Fruit fly (Drosophila melanogaster): ENCODE measurements around the gene alpha-Man-Ib.

alpha-Man-Ib gene

DNA sequence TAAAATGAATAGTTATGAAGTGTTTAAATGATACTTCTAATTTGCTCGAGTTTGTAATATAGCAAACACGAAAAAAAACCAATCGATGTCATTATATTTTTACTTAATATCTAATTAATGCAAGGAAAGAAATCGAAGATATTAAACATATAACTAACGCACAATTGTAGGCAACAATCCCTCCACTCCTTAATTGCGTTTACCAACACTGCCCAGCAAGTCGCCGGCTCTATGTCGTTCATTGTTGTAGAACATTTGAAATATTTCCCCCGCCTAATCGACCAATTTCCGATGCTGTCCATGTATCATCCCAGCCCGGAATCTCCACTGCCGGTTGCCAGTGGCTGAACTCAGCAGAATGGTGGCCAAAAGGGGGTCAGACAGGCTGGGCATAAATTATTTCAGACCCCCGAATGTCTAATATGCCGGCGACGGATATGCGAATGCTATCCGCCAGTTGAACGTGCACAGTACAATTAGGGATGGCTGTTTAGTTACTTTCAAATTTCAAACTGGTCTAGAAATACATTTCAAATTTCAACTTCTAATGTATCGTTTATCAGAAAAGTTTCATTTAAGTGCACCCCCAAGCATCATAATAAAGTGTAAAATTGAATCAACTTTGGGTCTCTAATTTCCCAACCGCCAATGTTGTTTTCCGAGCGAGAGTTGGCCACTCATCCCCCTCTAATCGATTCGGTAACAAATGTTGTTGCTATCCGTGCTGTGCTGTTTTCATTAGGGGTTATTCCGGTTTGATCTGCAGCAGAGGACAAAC is 44.0 kb downstream of the alpha-Man-Ib start (continued):
- no peak for TF ChIP-seq klu (GFP tag; IDR thresholded peaks at IDR 0.05)
- TF ChIP-seq CG17359 (tag; optimal IDR thresholded peaks at IDR 0.05): peak; percentile 32
- 0 out of 2 replicates have a peak, but pooled peaks have one; percentile 11 for TF ChIP-seq CG7372 (GFP tag; IDR thresholded peaks at IDR 0.05)
- TF ChIP-seq Ssrp (tag; optimal IDR thresholded peaks at IDR 0.05): no peak
- TF ChIP-seq Sry-δ (GFP tag; optimal IDR thresholded peaks at IDR 0.05): peak; percentile 1
- peak; percentile 22 for TF ChIP-seq CG17829 (tag; optimal IDR thresholded peaks at IDR 0.05)
- no peak for TF ChIP-seq CG4282 (GFP tag; optimal IDR thresholded peaks at IDR 0.05)
- TF ChIP-seq Hmr (GFP tag; optimal IDR thresholded peaks at IDR 0.05): peak; percentile 66
- TF ChIP-seq HLH3B (GFP tag; IDR thresholded peaks at IDR 0.05): peak; percentile 45; the same call in 1 of the 2 replicates
- TF ChIP-seq MESR4 (GFP tag; optimal IDR thresholded peaks at IDR 0.05): no peak
- TF ChIP-seq CrebB (tag; optimal IDR thresholded peaks at IDR 0.05): peak; percentile 45
- peak; percentile 80 for TF ChIP-seq CG12769 (tag; optimal IDR thresholded peaks at IDR 0.05)
- TF ChIP-seq Pdp1 (GFP tag; optimal IDR thresholded peaks at IDR 0.05): peak in 1 of 2 experiments; percentile 31
- TF ChIP-seq wek (GFP tag; optimal IDR thresholded peaks at IDR 0.05): no peak
- peak; percentile 13 for TF ChIP-seq CG8388 (GFP tag; optimal IDR thresholded peaks at IDR 0.05)
- peak; percentile 40; the same call in 1 of the 2 replicates for TF ChIP-seq CG14014 (GFP tag; IDR thresholded peaks at IDR 0.05)
- TF ChIP-seq otp (GFP tag; IDR thresholded peaks at IDR 0.05): no peak
- TF ChIP-seq sisA (GFP tag; IDR thresholded peaks at IDR 0.05): 0 out of 2 replicates have a peak, but pooled peaks have one; percentile 26
- no peak for TF ChIP-seq CG5180 (GFP tag; optimal IDR thresholded peaks at IDR 0.05)
- TF ChIP-seq al (GFP tag; IDR thresholded peaks at IDR 0.05): no peak
- TF ChIP-seq psq (GFP tag; optimal IDR thresholded peaks at IDR 0.05): no peak
- no peak for TF ChIP-seq CG13287 (GFP tag; IDR thresholded peaks at IDR 0.05; ENCODE audit: partially characterized antibody)
- TF ChIP-seq chm (GFP tag; IDR thresholded peaks at IDR 0.05): no peak; the same call in 1 of the 2 replicates
- TF ChIP-seq Doc2 (GFP tag; IDR thresholded peaks at IDR 0.05): no peak
- TF ChIP-seq CG10979 (tag; optimal IDR thresholded peaks at IDR 0.05): peak; percentile 15
- TF ChIP-seq CG1647 (GFP tag; optimal IDR thresholded peaks at IDR 0.05): no peak
- TF ChIP-seq PHDP (tag; optimal IDR thresholded peaks at IDR 0.05): peak; percentile 39
- peak; percentile 49 for TF ChIP-seq Oli (tag; optimal IDR thresholded peaks at IDR 0.05)
- no peak for TF ChIP-seq sens-2 (GFP tag; IDR thresholded peaks at IDR 0.05)
- TF ChIP-seq CG2712 (tag; optimal IDR thresholded peaks at IDR 0.05): peak; percentile 42
- TF ChIP-seq CG2202 (tag; optimal IDR thresholded peaks at IDR 0.05): no peak
- no peak for TF ChIP-seq Atf3 (GFP tag; optimal IDR thresholded peaks at IDR 0.05)
- no peak for TF ChIP-seq pan (optimal IDR thresholded peaks at IDR 0.05)
- peak in 1 of 2 experiments; percentile 68 for TF ChIP-seq pan (GFP tag; optimal IDR thresholded peaks at IDR 0.05 in 1 of 2, IDR thresholded peaks at IDR 0.05 in 1 of 2)
- no peak for TF ChIP-seq CG2889 (GFP tag; IDR thresholded peaks at IDR 0.05)
- 0 out of 2 replicates have a peak, but pooled peaks have one; percentile 31 for TF ChIP-seq Awh (GFP tag; IDR thresholded peaks at IDR 0.05)
- TF ChIP-seq chif (GFP tag; optimal IDR thresholded peaks at IDR 0.05): no peak
- peak; percentile 7; the same call in 2 of the 4 replicates for TF ChIP-seq Gug (GFP tag; IDR thresholded peaks at IDR 0.05)
- no peak for TF ChIP-seq CG1024 (GFP tag; IDR thresholded peaks at IDR 0.05)
- no peak for TF ChIP-seq NC2α (GFP tag; optimal IDR thresholded peaks at IDR 0.05)
- TF ChIP-seq CG10959 (GFP tag; IDR thresholded peaks at IDR 0.05): no peak
- 0 out of 2 replicates have a peak, but pooled peaks have one; percentile 15 for TF ChIP-seq Taf1 (GFP tag; IDR thresholded peaks at IDR 0.05)
- TF ChIP-seq D19A (tag; optimal IDR thresholded peaks at IDR 0.05): peak; percentile 37
- peak; percentile 62 for TF ChIP-seq gem (tag; optimal IDR thresholded peaks at IDR 0.05)
- no peak for TF ChIP-seq CG15073 (GFP tag; optimal IDR thresholded peaks at IDR 0.05)
- peak; percentile 57 for TF ChIP-seq dysf (GFP tag; IDR thresholded peaks at IDR 0.05)
- no peak for TF ChIP-seq CG2199 (GFP tag; IDR thresholded peaks at IDR 0.05)
- no peak for TF ChIP-seq CG16813 (GFP tag; IDR thresholded peaks at IDR 0.05; ENCODE audit: partially characterized antibody)
- TF ChIP-seq yki (optimal IDR thresholded peaks at IDR 0.05): no peak
- TF ChIP-seq nerfin-1 (tag; optimal IDR thresholded peaks at IDR 0.05): no peak
